Fruit fly (Drosophila melanogaster) whole organism, embryonic: ENCODE results near the gene Nmdar1.

ENCODE experiments used
- Adf1 ChIP-seq: fragments of 200-800 bp; sonication (Bioruptor generic); IDR thresholded peaks from 2 replicates; pipeline ENCODE4 v1.3.6; 2022; ENCODE audit warnings: missing biosample characterization, missing genetic modification characterization
- B-H1 ChIP-seq: fragments of 200-800 bp; sonication (Bioruptor generic); IDR thresholded peaks from 3 replicates; pipeline ENCODE4 v1.3.6; 2022; ENCODE audit warnings: missing biosample characterization, missing genetic modification characterization
- Bdp1 ChIP-seq: fragments of 200-800 bp; sonication (Bioruptor generic); optimal IDR thresholded peaks from 3 replicates; lab custom pipeline; 2016; ENCODE audit warnings: missing biosample characterization, missing genetic modification characterization
- Bteb2 ChIP-seq: fragments of 200-800 bp; sonication (Bioruptor generic); optimal IDR thresholded peaks from 2 replicates; lab custom pipeline; 2016; ENCODE audit warnings: missing biosample characterization, missing genetic modification characterization
- CG10959 ChIP-seq: fragments of 200-800 bp; sonication (Bioruptor generic); IDR thresholded peaks from 2 replicates; pipeline ENCODE4 v1.3.6; 2022; ENCODE audit warnings: missing biosample characterization, missing genetic modification characterization
- CG11695 ChIP-seq: fragments of 200-800 bp; sonication (Bioruptor generic); IDR thresholded peaks from 3 replicates; pipeline ENCODE4 v1.3.6; 2022; ENCODE audit warnings: missing biosample characterization, missing genetic modification characterization
- CG12104 ChIP-seq: fragments of 200-800 bp; sonication (Bioruptor generic); optimal IDR thresholded peaks from 3 replicates; lab custom pipeline; 2016; ENCODE audit warnings: missing biosample characterization, missing genetic modification characterization
- CG13424 ChIP-seq: fragments of 200-800 bp; sonication (Bioruptor generic); optimal IDR thresholded peaks from 2 replicates; lab custom pipeline; 2019; ENCODE audit warnings: missing biosample characterization, mild to moderate bottlenecking, missing genetic modification characterization, moderate library complexity
- CG14014 ChIP-seq: fragments of 200-800 bp; sonication (Bioruptor generic); IDR thresholded peaks from 2 replicates; pipeline ENCODE4 v1.3.6; 2022; ENCODE audit warnings: missing biosample characterization, missing genetic modification characterization
- CG15601 ChIP-seq: fragments of 200-800 bp; sonication (Bioruptor generic); optimal IDR thresholded peaks from 3 replicates; lab custom pipeline; 2019; ENCODE audit warnings: missing biosample characterization, mild to moderate bottlenecking, missing genetic modification characterization, moderate library complexity
- CG1603 ChIP-seq: fragments of 200-800 bp; sonication (Bioruptor generic); optimal IDR thresholded peaks from 2 replicates; lab custom pipeline; 2019; ENCODE audit warnings: missing biosample characterization, mild to moderate bottlenecking, missing genetic modification characterization, moderate library complexity
- CG30020 ChIP-seq: fragments of 200-800 bp; optimal IDR thresholded peaks from 2 replicates; lab custom pipeline; 2019; ENCODE audit warnings: missing biosample characterization, mild to moderate bottlenecking, missing genetic modification characterization, moderate library complexity
- CG33557 ChIP-seq: fragments of 200-800 bp; sonication (Bioruptor generic); optimal IDR thresholded peaks from 2 replicates; lab custom pipeline; 2019; ENCODE audit warnings: missing biosample characterization, mild to moderate bottlenecking, missing genetic modification characterization, moderate library complexity
- CG3407 ChIP-seq: fragments of 200-800 bp; sonication (Bioruptor generic); optimal IDR thresholded peaks from 2 replicates; lab custom pipeline; 2018; ENCODE audit warnings: missing biosample characterization, mild to moderate bottlenecking, missing genetic modification characterization
- CG3995 ChIP-seq: fragments of 200-800 bp; sonication (Bioruptor generic); optimal IDR thresholded peaks from 3 replicates; lab custom pipeline; 2016; ENCODE audit warnings: missing biosample characterization, missing genetic modification characterization
- CG4404 ChIP-seq: fragments of 200-800 bp; sonication (Bioruptor generic); IDR thresholded peaks from 2 replicates; pipeline ENCODE4 v1.3.6; 2022; ENCODE audit warnings: missing biosample characterization, missing genetic modification characterization
- CG6654 ChIP-seq: fragments of 200-800 bp; sonication (Bioruptor generic); optimal IDR thresholded peaks from 2 replicates; lab custom pipeline; 2017; ENCODE audit warnings: missing biosample characterization, mild to moderate bottlenecking, missing genetic modification characterization
- CG6854 ChIP-seq: fragments of 200-800 bp; sonication (Bioruptor generic); optimal IDR thresholded peaks from 3 replicates; lab custom pipeline; 2017; ENCODE audit warnings: missing biosample characterization, mild to moderate bottlenecking, missing genetic modification characterization
- CG7963 ChIP-seq: fragments of 200-800 bp; sonication (Bioruptor generic); IDR thresholded peaks from 3 replicates; pipeline ENCODE4 v1.3.6; 2022; ENCODE audit warnings: missing biosample characterization, missing genetic modification characterization; ENCODE audit not compliant: partially characterized antibody
- CoRest ChIP-seq: fragments of 200-800 bp; sonication (Bioruptor generic); optimal IDR thresholded peaks from 3 replicates; lab custom pipeline; 2018; ENCODE audit warnings: missing biosample characterization, mild to moderate bottlenecking, missing genetic modification characterization, moderate library complexity
- D ChIP-seq, 2 experiments: fragments of 200-800 bp in 1 of 2; fragments of >200 bp in 1 of 2; sonication (Bioruptor generic) in 1 of 2; optimal IDR thresholded peaks; 2 replicates in 1 of 2; 3 replicates in 1 of 2; lab custom pipeline; 2017; ENCODE audit warnings: mild to moderate bottlenecking in 1 of 2, missing biosample characterization in 1 of 2, missing genetic modification characterization in 1 of 2, missing genetic modification reagents in 1 of 2
- Dbx ChIP-seq: fragments of 200-800 bp; sonication (Bioruptor generic); IDR thresholded peaks from 3 replicates; pipeline ENCODE4 v1.3.6; 2022; ENCODE audit warnings: missing biosample characterization, missing genetic modification characterization
- Dek ChIP-seq: fragments of 200-800 bp; sonication (Bioruptor generic); optimal IDR thresholded peaks from 3 replicates; lab custom pipeline; 2019; ENCODE audit warnings: missing biosample characterization, mild to moderate bottlenecking, missing genetic modification characterization, moderate library complexity
- Dref ChIP-seq: fragments of 200-800 bp; sonication (Bioruptor generic); IDR thresholded peaks from 2 replicates; pipeline ENCODE4 v1.3.6; 2022; ENCODE audit warnings: missing biosample characterization, missing genetic modification characterization
- ERR ChIP-seq: fragments of 200-800 bp; sonication (Bioruptor generic); optimal IDR thresholded peaks from 2 replicates; lab custom pipeline; 2016; ENCODE audit warnings: missing biosample characterization, missing genetic modification characterization
- Hr3 ChIP-seq: fragments of 200-800 bp; sonication (Bioruptor generic); optimal IDR thresholded peaks from 3 replicates; lab custom pipeline; 2016; ENCODE audit warnings: missing biosample characterization, missing genetic modification characterization
- Hr51 ChIP-seq, 2 experiments: fragments of 200-800 bp; sonication (Bioruptor generic); optimal IDR thresholded peaks; 2 replicates in 1 of 2; 3 replicates in 1 of 2; lab custom pipeline; 2016 to 2018; ENCODE audit warnings: missing biosample characterization in 2 of 2, missing genetic modification characterization in 2 of 2, mild to moderate bottlenecking in 1 of 2, moderate library complexity in 1 of 2
- Kr ChIP-seq: fragments of 200-800 bp; sonication (Bioruptor generic); optimal IDR thresholded peaks from 2 replicates; lab custom pipeline; 2017; ENCODE audit warnings: missing biosample characterization, mild to moderate bottlenecking, missing genetic modification characterization
- Neu2 ChIP-seq: fragments of 200-800 bp; sonication (Bioruptor generic); optimal IDR thresholded peaks from 3 replicates; lab custom pipeline; 2016; ENCODE audit warnings: missing biosample characterization, missing genetic modification characterization, borderline replicate concordance
- Nf-YA ChIP-seq: fragments of 200-800 bp; sonication (Bioruptor generic); IDR thresholded peaks from 2 replicates; pipeline ENCODE4 v1.3.6; 2022; ENCODE audit warnings: missing biosample characterization, missing genetic modification characterization
- Oaz ChIP-seq: fragments of 200-800 bp; sonication (Bioruptor generic); IDR thresholded peaks from 2 replicates; pipeline ENCODE4 v1.3.6; 2022; ENCODE audit warnings: missing biosample characterization, missing genetic modification characterization
- Pdp1 ChIP-seq, 2 experiments: fragments of 200-800 bp; sonication (Bioruptor generic); optimal IDR thresholded peaks; 3 replicates each; lab custom pipeline; 2016; ENCODE audit warnings: missing biosample characterization in 2 of 2, missing genetic modification characterization in 2 of 2, mild to moderate bottlenecking in 1 of 2, moderate library complexity in 1 of 2
- Poxn ChIP-seq: fragments of 200-800 bp; sonication (Bioruptor generic); IDR thresholded peaks from 2 replicates; pipeline ENCODE4 v1.3.6; 2022; ENCODE audit warnings: missing biosample characterization, missing genetic modification characterization
- Scr ChIP-seq: fragments of 200-800 bp; sonication (Bioruptor generic); IDR thresholded peaks from 2 replicates; pipeline ENCODE4 v1.3.6; 2022; ENCODE audit warnings: missing biosample characterization, missing genetic modification characterization; ENCODE audit not compliant: partially characterized antibody
- corto ChIP-seq: fragments of 200-800 bp; sonication (Bioruptor generic); optimal IDR thresholded peaks from 2 replicates; lab custom pipeline; 2016; ENCODE audit warnings: missing biosample characterization, mild to moderate bottlenecking, missing genetic modification characterization, moderate library complexity
- disco-r ChIP-seq: fragments of 200-800 bp; sonication (Bioruptor generic); optimal IDR thresholded peaks from 2 replicates; lab custom pipeline; 2016; ENCODE audit warnings: missing biosample characterization, missing genetic modification characterization
- esg ChIP-seq: fragments of 200-800 bp; sonication (Bioruptor generic); conservative IDR thresholded peaks from 2 replicates; pipeline ENCODE4 v1.3.6; 2022; ENCODE audit warnings: missing biosample characterization, missing genetic modification characterization
- ewg ChIP-seq: fragments of 200-800 bp; sonication (Bioruptor generic); optimal IDR thresholded peaks from 3 replicates; lab custom pipeline; 2017; ENCODE audit warnings: mild to moderate bottlenecking, missing biosample characterization, missing genetic modification reagents, missing genetic modification characterization
- ftz-f1 ChIP-seq: fragments of 200-800 bp; sonication (Bioruptor generic); optimal IDR thresholded peaks from 2 replicates; lab custom pipeline; 2016; ENCODE audit warnings: missing biosample characterization, missing genetic modification characterization
- fu2 ChIP-seq: fragments of 200-800 bp; sonication (Bioruptor generic); optimal IDR thresholded peaks from 2 replicates; lab custom pipeline; 2016; ENCODE audit warnings: missing biosample characterization, missing genetic modification characterization
- grn ChIP-seq: fragments of 200-800 bp; sonication (Bioruptor generic); optimal IDR thresholded peaks from 3 replicates; lab custom pipeline; 2017; ENCODE audit warnings: missing biosample characterization, missing genetic modification characterization
- hth ChIP-seq: fragments of >200 bp; optimal IDR thresholded peaks from 2 replicates; lab custom pipeline; 2017; ENCODE audit warnings: inconsistent platforms
- kay ChIP-seq: fragments of 200-800 bp; sonication (Bioruptor generic); optimal IDR thresholded peaks from 2 replicates; lab custom pipeline; 2016; ENCODE audit warnings: missing biosample characterization, missing genetic modification characterization
- org-1 ChIP-seq: fragments of 200-800 bp; sonication (Bioruptor generic); optimal IDR thresholded peaks from 2 replicates; lab custom pipeline; 2017; ENCODE audit warnings: missing biosample characterization, missing genetic modification characterization
- sisA ChIP-seq: fragments of 200-800 bp; sonication (Bioruptor generic); IDR thresholded peaks from 2 replicates; pipeline ENCODE4 v1.3.6; 2022; ENCODE audit warnings: missing biosample characterization, missing genetic modification characterization
- sr ChIP-seq: fragments of 200-800 bp; sonication (Bioruptor generic); IDR thresholded peaks from 3 replicates; pipeline ENCODE4 v1.3.6; 2022; ENCODE audit warnings: missing biosample characterization, missing genetic modification characterization
- ssp ChIP-seq: fragments of 200-800 bp; sonication (Bioruptor generic); IDR thresholded peaks from 2 replicates; pipeline ENCODE4 v1.3.6; 2022; ENCODE audit warnings: missing biosample characterization, missing genetic modification characterization
- unc-4 ChIP-seq: fragments of 200-800 bp; sonication (Bioruptor generic); IDR thresholded peaks from 2 replicates; pipeline ENCODE4 v1.3.6; 2022; ENCODE audit warnings: missing biosample characterization, missing genetic modification characterization; ENCODE audit not compliant: partially characterized antibody
- z ChIP-seq: fragments of 200-800 bp; sonication (Bioruptor generic); IDR thresholded peaks from 3 replicates; pipeline ENCODE4 v1.3.6; 2022; ENCODE audit warnings: missing biosample characterization, missing genetic modification characterization

Nmdar1 gene

DNA sequence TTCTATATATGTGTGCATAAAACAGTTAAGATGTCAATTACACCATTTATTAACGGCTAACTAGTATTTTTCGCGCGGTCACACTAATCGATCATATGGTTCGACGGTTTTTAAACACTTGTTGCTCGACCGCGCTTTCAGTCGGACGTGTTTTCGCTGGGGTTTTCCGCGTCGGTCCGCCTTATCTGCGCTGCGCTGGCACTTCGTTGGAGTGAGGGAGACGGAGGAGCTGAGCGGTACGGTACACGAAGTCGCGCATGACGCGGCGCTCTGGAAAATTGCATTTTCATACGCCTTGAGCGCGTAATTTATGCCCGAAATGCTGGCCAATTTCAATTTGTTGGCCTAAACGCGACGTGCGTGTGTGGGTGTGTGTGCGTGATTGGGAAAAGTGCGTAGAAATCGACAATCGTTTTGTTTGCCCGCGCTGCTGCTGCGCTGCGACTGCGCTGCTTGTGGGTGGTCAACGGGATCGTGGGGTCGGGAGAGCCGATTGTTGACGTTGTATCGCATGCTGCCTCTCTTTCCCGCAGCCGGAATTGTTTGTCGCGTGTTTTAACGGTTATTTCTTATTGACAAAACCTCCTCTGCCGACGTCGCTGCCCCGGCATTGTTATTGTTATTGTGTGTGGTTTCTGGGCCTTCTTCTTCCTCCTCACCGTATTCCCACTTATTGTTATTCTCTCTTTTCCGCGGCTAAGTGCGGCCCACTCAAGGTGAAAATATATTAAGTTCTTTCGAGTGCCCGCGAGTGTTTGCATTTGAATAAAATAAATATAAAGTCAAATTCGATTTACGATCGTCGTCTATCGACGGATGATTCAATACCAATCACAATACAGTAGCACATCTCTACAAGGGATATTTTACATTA is 5.9 kb downstream of the Nmdar1 start, which contains the start of gene Itpr (continued):
- TF ChIP-seq CG1603 (tag; lab: Kevin White, UChicago) = no peak
- TF ChIP-seq Dref (GFP tag; lab: Robert Waterston, UW) = 0 out of 2 replicates have a peak, but pooled peaks have one; percentile 23
- TF ChIP-seq Nf-YA (GFP tag; lab: Robert Waterston, UW) = no peak
- peak; percentile 31 for TF ChIP-seq ftz-f1 (GFP tag; lab: Kevin White, UChicago)
- no peak for TF ChIP-seq CG7963 (GFP tag; lab: Robert Waterston, UW)
- TF ChIP-seq Dek (tag; lab: Kevin White, UChicago) = no peak
- peak; percentile 100 for TF ChIP-seq Adf1 (GFP tag; lab: Robert Waterston, UW)
- peak; percentile 38; the same call in 1 of the 2 replicates for TF ChIP-seq unc-4
- TF ChIP-seq D (optimal IDR thresholded peaks at IDR 0.05; lab: Kevin White, UChicago) = peak; percentile 24
- TF ChIP-seq D (GFP tag; optimal IDR thresholded peaks at IDR 0.05; lab: Kevin White, UChicago) = peak; percentile 17
- no peak for TF ChIP-seq Bteb2 (GFP tag; lab: Kevin White, UChicago)
- TF ChIP-seq Oaz (GFP tag; lab: Robert Waterston, UW) = no peak
- TF ChIP-seq disco-r = no peak
- no peak for TF ChIP-seq ssp
- no peak for TF ChIP-seq org-1 (GFP tag; lab: Kevin White, UChicago)
- TF ChIP-seq ERR (GFP tag; lab: Kevin White, UChicago) = no peak
- no peak for TF ChIP-seq Bdp1 (GFP tag; lab: Kevin White, UChicago)
- TF ChIP-seq CG14014 (GFP tag; lab: Robert Waterston, UW) = no peak; the same call in 1 of the 2 replicates
- TF ChIP-seq fu2 (GFP tag; lab: Kevin White, UChicago) = no peak
- no peak for TF ChIP-seq CG6654 (GFP tag; lab: Kevin White, UChicago)
- 0 out of 3 replicates have a peak, but pooled peaks have one; percentile 28 for TF ChIP-seq Dbx (GFP tag; lab: Robert Waterston, UW)
- no peak for TF ChIP-seq CG4404 (GFP tag; lab: Robert Waterston, UW)
- no peak for TF ChIP-seq CG15601 (tag; lab: Kevin White, UChicago)
- TF ChIP-seq CG12104 (GFP tag; lab: Kevin White, UChicago) = no peak
- TF ChIP-seq Hr51 (GFP tag; optimal IDR thresholded peaks at IDR 0.05; lab: Kevin White, UChicago) = no peak
- no peak; the same call in 2 of the 3 replicates for TF ChIP-seq CG11695 (GFP tag; lab: Robert Waterston, UW)
- TF ChIP-seq CG3995 (GFP tag; lab: Kevin White, UChicago) = no peak
- no peak for TF ChIP-seq Pdp1 (GFP tag; optimal IDR thresholded peaks at IDR 0.05; lab: Kevin White, UChicago)
- no peak for TF ChIP-seq CG33557 (GFP tag; lab: Kevin White, UChicago)
- no peak for TF ChIP-seq grn (GFP tag; lab: Kevin White, UChicago)
- peak; percentile 55 for TF ChIP-seq kay (GFP tag; lab: Kevin White, UChicago)
- no peak for TF ChIP-seq Poxn
- no peak for TF ChIP-seq B-H1 (GFP tag; lab: Robert Waterston, UW)
- TF ChIP-seq esg = no peak
- TF ChIP-seq sr (GFP tag; lab: Robert Waterston, UW) = peak; percentile 41; the same call in 1 of the 3 replicates
- no peak for TF ChIP-seq sisA (GFP tag; lab: Robert Waterston, UW)
- TF ChIP-seq Hr3 (GFP tag; lab: Kevin White, UChicago) = no peak
- TF ChIP-seq CG13424 (tag; lab: Kevin White, UChicago) = no peak
- TF ChIP-seq Kr (GFP tag; lab: Kevin White, UChicago) = no peak
- no peak for TF ChIP-seq Neu2 (GFP tag; lab: Kevin White, UChicago)
- TF ChIP-seq ewg = no peak
- TF ChIP-seq CG30020 (tag; lab: Kevin White, UChicago) = no peak
- TF ChIP-seq CoRest = no peak
- TF ChIP-seq hth = no peak
- TF ChIP-seq z (GFP tag; lab: Robert Waterston, UW) = no peak
- TF ChIP-seq CG3407 = no peak
- TF ChIP-seq CG6854 (GFP tag; lab: Kevin White, UChicago) = no peak
- TF ChIP-seq CG10959 (GFP tag; lab: Robert Waterston, UW) = no peak
- TF ChIP-seq corto (GFP tag; lab: Kevin White, UChicago) = peak; percentile 20
- TF ChIP-seq Scr = no peak
